Fruit fly (Drosophila melanogaster) whole organism, wandering third instar larva: ENCODE measurements around the gene CG15034.

ENCODE experiments used
- CrebA ChIP-seq: fragments of 200-800 bp; sonication (Bioruptor generic); optimal IDR thresholded peaks from 2 replicates; lab custom pipeline; 2016; ENCODE audit warnings: missing biosample characterization, mild to moderate bottlenecking, missing genetic modification characterization, borderline replicate concordance
- Dfd ChIP-seq: fragments of >200 bp; optimal IDR thresholded peaks from 2 replicates; lab custom pipeline; 2017; ENCODE audit warnings: missing biosample characterization, missing genetic modification characterization
- Dif ChIP-seq: fragments of 200-275, 200-300 bp; sonication (Bioruptor generic); optimal IDR thresholded peaks from 2 replicates; lab custom pipeline; 2018; ENCODE audit warnings: missing biosample characterization, missing genetic modification characterization; ENCODE audit not compliant: partially characterized antibody
- GATAd ChIP-seq: sonication (Bioruptor generic); optimal IDR thresholded peaks from 2 replicates; lab custom pipeline; 2016; ENCODE audit warnings: missing biosample characterization, missing genetic modification characterization
- Hnf4 ChIP-seq: fragments of 200-800 bp; sonication (Bioruptor generic); optimal IDR thresholded peaks from 2 replicates; lab custom pipeline; 2016; ENCODE audit warnings: missing biosample characterization, mild to moderate bottlenecking, missing genetic modification characterization
- Hr83 ChIP-seq: fragments of 200-300 bp; sonication (Bioruptor generic); optimal IDR thresholded peaks from 2 replicates; lab custom pipeline; 2016; ENCODE audit warnings: missing biosample characterization, mild to moderate bottlenecking, missing genetic modification characterization, moderate library complexity; ENCODE audit not compliant: poor library complexity, severe bottlenecking
- Jra ChIP-seq: sonication (Bioruptor generic); optimal IDR thresholded peaks from 2 replicates; lab custom pipeline; 2016; ENCODE audit warnings: missing biosample characterization, missing genetic modification characterization
- OdsH ChIP-seq: fragments of 200-800 bp; sonication (Bioruptor generic); optimal IDR thresholded peaks from 2 replicates; lab custom pipeline; 2016; ENCODE audit warnings: missing biosample characterization, mild to moderate bottlenecking, missing genetic modification characterization
- Rel ChIP-seq, 2 experiments: fragments of 200-800 bp; sonication (Bioruptor generic) in 1 of 2; optimal IDR thresholded peaks; 2 replicates in 1 of 2; 3 replicates in 1 of 2; lab custom pipeline; 2016 to 2019; ENCODE audit warnings: mild to moderate bottlenecking in 2 of 2, missing biosample characterization in 2 of 2, missing genetic modification characterization in 2 of 2, moderate library complexity in 1 of 2
- Sp1 ChIP-seq: fragments of 200-800 bp; sonication (Bioruptor generic); optimal IDR thresholded peaks from 3 replicates; lab custom pipeline; 2019; ENCODE audit warnings: missing biosample characterization, mild to moderate bottlenecking, missing genetic modification characterization, moderate library complexity
- br ChIP-seq: fragments of 200-800 bp; sonication (Bioruptor generic); optimal IDR thresholded peaks from 2 replicates; lab custom pipeline; 2016; ENCODE audit warnings: missing biosample characterization, missing genetic modification characterization
- dl ChIP-seq, 2 experiments: fragments of 175-275, 200-275 bp in 1 of 2; fragments of 200-275 bp in 1 of 2; sonication (Bioruptor generic); optimal IDR thresholded peaks; lab custom pipeline; 2018; ENCODE audit warnings: mild to moderate bottlenecking in 2 of 2, missing biosample characterization in 2 of 2, missing genetic modification characterization in 2 of 2, moderate library complexity in 2 of 2; ENCODE audit not compliant: partially characterized antibody in 2 of 2, insufficient read depth in 1 of 2
- dsf ChIP-seq: sonication (Bioruptor generic); optimal IDR thresholded peaks from 2 replicates; lab custom pipeline; 2016; ENCODE audit warnings: missing biosample characterization, missing genetic modification characterization, borderline replicate concordance
- jim ChIP-seq: fragments of 175-275, 200-325 bp; sonication (Bioruptor generic); optimal IDR thresholded peaks from 2 replicates; lab custom pipeline; 2016; ENCODE audit warnings: missing biosample characterization, mild to moderate bottlenecking, missing genetic modification characterization
- psq ChIP-seq: fragments of 200-800 bp; sonication (Bioruptor generic); optimal IDR thresholded peaks from 3 replicates; lab custom pipeline; 2017; ENCODE audit warnings: missing biosample characterization, mild to moderate bottlenecking, missing genetic modification characterization, moderate library complexity
- rgr ChIP-seq: fragments of 200-800 bp; sonication (Bioruptor generic); optimal IDR thresholded peaks from 3 replicates; lab custom pipeline; 2016; ENCODE audit warnings: missing biosample characterization, mild to moderate bottlenecking, missing genetic modification characterization
- sv ChIP-seq: fragments of 200-800 bp; sonication (Bioruptor generic); optimal IDR thresholded peaks from 3 replicates; lab custom pipeline; 2016; ENCODE audit warnings: missing biosample characterization, missing genetic modification characterization
- tai ChIP-seq: sonication (Bioruptor generic); optimal IDR thresholded peaks from 2 replicates; lab custom pipeline; 2016; ENCODE audit warnings: missing biosample characterization, missing genetic modification characterization
- usp ChIP-seq: fragments of >200 bp; optimal IDR thresholded peaks from 2 replicates; lab custom pipeline; 2017; ENCODE audit warnings: missing biosample characterization, missing genetic modification characterization

CG15034 gene

DNA sequence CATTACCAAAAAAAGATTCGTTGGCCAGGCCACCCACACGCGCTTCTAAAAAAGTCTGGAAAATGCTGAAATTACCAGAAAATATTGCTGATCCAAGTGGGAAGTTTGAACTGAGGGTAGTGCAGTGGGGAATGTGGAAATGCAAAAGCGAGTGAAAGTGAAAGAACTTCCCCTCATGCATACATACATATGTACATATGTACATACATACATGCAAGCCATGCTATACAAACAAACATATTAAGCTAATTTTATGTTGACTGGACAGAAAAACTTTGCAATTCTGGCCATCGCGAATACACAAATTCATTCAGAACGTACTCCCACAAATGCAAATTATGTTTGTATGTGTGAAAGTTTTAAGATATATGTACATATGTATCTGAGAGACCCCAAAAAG is 49.0 kb downstream of the CG15034 start:
- TF ChIP-seq OdsH (GFP tag; lab: Kevin White, UChicago) (no peak), br (GFP tag; lab: Kevin White, UChicago) (no peak), Dif (no peak), dsf (no peak), jim (no peak), usp (GFP tag; lab: Kevin White, UChicago) (no peak), Hr83 (GFP tag; lab: Kevin White, UChicago) (no peak), Jra (no peak), Dfd (GFP tag; lab: Kevin White, UChicago) (no peak), Sp1 (GFP tag; lab: Kevin White, UChicago) (no peak), tai (GFP tag; lab: Kevin White, UChicago) (no peak)

DNA sequence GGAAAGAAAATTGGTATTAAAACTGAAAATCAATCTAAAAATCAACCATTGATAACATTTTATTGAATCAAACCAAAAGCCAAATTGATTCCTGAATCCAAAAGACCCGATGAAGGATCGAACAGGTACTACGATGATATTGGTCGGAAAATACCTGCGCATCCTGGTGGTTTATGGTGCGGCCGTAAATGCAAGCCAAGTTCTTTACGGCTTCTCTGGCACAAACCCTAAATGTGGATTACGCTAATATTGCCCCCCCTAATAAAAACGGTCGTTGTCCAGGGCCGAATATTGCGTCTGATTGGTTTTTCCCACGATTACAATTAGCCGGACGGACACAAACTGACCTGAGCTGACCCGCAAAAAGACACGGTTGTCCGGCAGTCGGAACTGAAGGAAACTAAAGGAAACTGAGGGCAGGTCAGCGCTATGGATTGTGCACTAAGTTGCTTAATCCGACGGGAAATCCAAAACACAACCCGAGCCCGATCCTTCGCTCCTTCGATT is 50.5 kb downstream of the CG15034 start:
- TF ChIP-seq psq (GFP tag; lab: Kevin White, UChicago) (no peak), dl (GFP tag; optimal IDR thresholded peaks at IDR 0.05; lab: Kevin White, UChicago; ENCODE audit: insufficient read depth in 1 of 2, partially characterized antibody in 2 of 2) (no peak), GATAd (no peak), rgr (no peak), OdsH (GFP tag; lab: Kevin White, UChicago) (no peak), Hr83 (GFP tag; lab: Kevin White, UChicago) (no peak), Rel (GFP tag; optimal IDR thresholded peaks at IDR 0.05; lab: Kevin White, UChicago) (no peak), Rel (tag; optimal IDR thresholded peaks at IDR 0.05; lab: Kevin White, UChicago) (no peak), CrebA (GFP tag; lab: Kevin White, UChicago) (no peak), Dfd (GFP tag; lab: Kevin White, UChicago) (no peak), br (GFP tag; lab: Kevin White, UChicago) (no peak), sv (GFP tag; lab: Kevin White, UChicago) (no peak), Hnf4 (GFP tag; lab: Kevin White, UChicago) (no peak)
